Worm (Caenorhabditis elegans) whole organism, late embryonic: Measurements from ENCODE around the gene idpa-1.

ENCODE experiments used
- T23F11.4 ChIP-seq: fragments of 200-800 bp; sonication (Bioruptor generic); optimal IDR thresholded peaks from 2 replicates; lab custom pipeline; 2018; ENCODE audit warnings: mild to moderate bottlenecking, missing genetic modification characterization, missing compliant biosample characterization
- ahr-1 ChIP-seq: sonication (generic microtip); optimal IDR thresholded peaks from 2 replicates; lab custom pipeline; 2016; ENCODE audit warnings: missing genetic modification characterization, missing compliant biosample characterization
- elt-2 ChIP-seq: sonication (generic microtip); optimal IDR thresholded peaks from 2 replicates; lab custom pipeline; 2016; ENCODE audit warnings: missing genetic modification reagents, missing genetic modification characterization, missing compliant biosample characterization
- ets-4 ChIP-seq: sonication (generic microtip); optimal IDR thresholded peaks from 2 replicates; lab custom pipeline; 2016; ENCODE audit warnings: missing genetic modification characterization, missing compliant biosample characterization
- fkh-6 ChIP-seq: sonication (generic microtip); optimal IDR thresholded peaks from 2 replicates; lab custom pipeline; 2016; ENCODE audit warnings: missing genetic modification characterization, missing compliant biosample characterization
- gmeb-2 ChIP-seq: sonication (generic microtip); optimal IDR thresholded peaks from 2 replicates; lab custom pipeline; 2016; ENCODE audit warnings: missing genetic modification characterization, inconsistent platforms, missing compliant biosample characterization
- hlh-13 ChIP-seq: fragments of 200-800 bp; sonication (Bioruptor generic); optimal IDR thresholded peaks from 2 replicates; lab custom pipeline; 2018; ENCODE audit warnings: mild to moderate bottlenecking, missing genetic modification characterization, missing compliant biosample characterization
- lin-11 ChIP-seq: fragments of 200-800 bp; sonication (Bioruptor generic); optimal IDR thresholded peaks from 2 replicates; lab custom pipeline; 2018; ENCODE audit warnings: mild to moderate bottlenecking, missing genetic modification characterization, missing compliant biosample characterization
- mec-3 ChIP-seq: sonication (generic microtip); optimal IDR thresholded peaks from 2 replicates; lab custom pipeline; 2016; ENCODE audit warnings: borderline replicate concordance, missing genetic modification characterization, missing compliant biosample characterization
- tbx-2 ChIP-seq: sonication (generic microtip); optimal IDR thresholded peaks from 2 replicates; lab custom pipeline; 2016; ENCODE audit warnings: missing genetic modification characterization, missing compliant biosample characterization
- ttx-3 ChIP-seq: sonication (generic microtip); optimal IDR thresholded peaks from 2 replicates; lab custom pipeline; 2016; ENCODE audit warnings: missing genetic modification reagents, missing genetic modification characterization, missing compliant biosample characterization
- unc-3 ChIP-seq, 2 experiments: fragments of 200-800 bp in 1 of 2; sonication (Bioruptor generic) in 1 of 2; sonication (generic microtip) in 1 of 2; conservative IDR thresholded peaks in 1 of 2; optimal IDR thresholded peaks in 1 of 2; 2 replicates each; pipeline versions ENCODE4 v1.3.6 to Lab custom; 2016 to 2022; ENCODE audit warnings: missing compliant biosample characterization in 2 of 2, missing genetic modification characterization in 2 of 2, missing genetic modification reagents in 1 of 2
- unc-42 ChIP-seq: sonication (generic microtip); optimal IDR thresholded peaks from 2 replicates; lab custom pipeline; 2016; ENCODE audit warnings: missing genotype, missing genetic modification characterization, missing compliant biosample characterization
- unc-86 ChIP-seq: sonication (generic microtip); optimal IDR thresholded peaks from 2 replicates; lab custom pipeline; 2016; ENCODE audit warnings: missing genetic modification characterization, missing compliant biosample characterization
- ztf-16 ChIP-seq: sonication (generic microtip); optimal IDR thresholded peaks from 2 replicates; lab custom pipeline; 2017; ENCODE audit warnings: missing genetic modification characterization, missing compliant biosample characterization

Gene idpa-1

ce11 chrIII:2855929-2856328, 45.1 kb downstream of the idpa-1 start, which contains the start of gene F56F11.4:
Gene F56F11.4 (plus strand): TSS chrIII:2856229.
- TF ChIP-seq unc-42, result no peak
- TF ChIP-seq elt-2, result no peak
- no peak for TF ChIP-seq lin-11
- TF ChIP-seq hlh-13 (GFP tag; lab: Kevin White, UChicago), result no peak
- no peak for TF ChIP-seq tbx-2 (tag; lab: Kevin White, UChicago)
- TF ChIP-seq ahr-1 (tag; lab: Kevin White, UChicago), result no peak
- TF ChIP-seq ttx-3 (tag; lab: Kevin White, UChicago), result no peak
- no peak for TF ChIP-seq T23F11.4 (GFP tag; lab: Kevin White, UChicago)
- TF ChIP-seq unc-3 (GFP tag; conservative IDR thresholded peaks at IDR 0.05; lab: Robert Waterston, UW), result no peak
- no peak for TF ChIP-seq unc-3 (tag; optimal IDR thresholded peaks at IDR 0.05; lab: Kevin White, UChicago)
- no peak for TF ChIP-seq ets-4
- TF ChIP-seq ztf-16 (tag; lab: Kevin White, UChicago), result no peak
- TF ChIP-seq gmeb-2, result no peak
- no peak for TF ChIP-seq unc-86 (tag; lab: Kevin White, UChicago)
- no peak for TF ChIP-seq fkh-6
- no peak for TF ChIP-seq mec-3 (tag; lab: Kevin White, UChicago)
